Worm (Caenorhabditis elegans): ENCODE measurements around the gene R04A9.9.
A peak's percentile ranks its signal among the peaks of the same experiment; 100 is the strongest.

R04A9.9 gene

ce11 chrX:388728-389127, 1.6 kb downstream of the R04A9.9 start, which contains the start of gene ceh-93:
ceh-93 (minus strand) TSS chrX:388797.
- TF ChIP-seq ces-1 (GFP tag; optimal IDR thresholded peaks at IDR 0.05) = peak; percentile 44
- TF ChIP-seq unc-120 (tag; optimal IDR thresholded peaks at IDR 0.05; ENCODE audit: poor library complexity, severe bottlenecking) = no peak
- TF ChIP-seq drap-1 (GFP tag; optimal IDR thresholded peaks at IDR 0.05) = no peak

ce11 chrX:382692-383091, 7.7 kb downstream of the R04A9.9 start, which contains the start of gene ife-2:
ife-2 (minus strand) TSS chrX:382709.
- peak; percentile 45 for TF ChIP-seq lin-13 (tag; optimal IDR thresholded peaks at IDR 0.05)
- peak; percentile 87 for TF ChIP-seq ceh-39 (tag; optimal IDR thresholded peaks at IDR 0.05)
- no peak for TF ChIP-seq ztf-11 (tag; optimal IDR thresholded peaks at IDR 0.05)
- TF ChIP-seq nhr-28 (tag; optimal IDR thresholded peaks at IDR 0.05) = no peak
- peak; percentile 55 for TF ChIP-seq unc-120 (tag; optimal IDR thresholded peaks at IDR 0.05; ENCODE audit: poor library complexity, severe bottlenecking)
- peak; percentile 2 for TF ChIP-seq tbx-8 (GFP tag; optimal IDR thresholded peaks at IDR 0.05)
- peak; percentile 31 for TF ChIP-seq hlh-1 (tag; optimal IDR thresholded peaks at IDR 0.05)
- no peak for TF ChIP-seq M03D4.4 (tag; optimal IDR thresholded peaks at IDR 0.05)
- peak; percentile 27 for TF ChIP-seq unc-62 (GFP tag; optimal IDR thresholded peaks at IDR 0.05)
- TF ChIP-seq lsy-2 (tag; optimal IDR thresholded peaks at IDR 0.05) = peak; percentile 49
- TF ChIP-seq mep-1 (tag; optimal IDR thresholded peaks at IDR 0.05) = peak; percentile 81
- TF ChIP-seq pha-4 (tag; optimal IDR thresholded peaks at IDR 0.05) = peak; percentile 14
- no peak for TF ChIP-seq ceh-83 (GFP tag; optimal IDR thresholded peaks at IDR 0.05)
- peak; percentile 20 for TF ChIP-seq nhr-237 (tag; optimal IDR thresholded peaks at IDR 0.05)
- TF ChIP-seq ces-1 (GFP tag; optimal IDR thresholded peaks at IDR 0.05) = peak; percentile 6

DNA sequence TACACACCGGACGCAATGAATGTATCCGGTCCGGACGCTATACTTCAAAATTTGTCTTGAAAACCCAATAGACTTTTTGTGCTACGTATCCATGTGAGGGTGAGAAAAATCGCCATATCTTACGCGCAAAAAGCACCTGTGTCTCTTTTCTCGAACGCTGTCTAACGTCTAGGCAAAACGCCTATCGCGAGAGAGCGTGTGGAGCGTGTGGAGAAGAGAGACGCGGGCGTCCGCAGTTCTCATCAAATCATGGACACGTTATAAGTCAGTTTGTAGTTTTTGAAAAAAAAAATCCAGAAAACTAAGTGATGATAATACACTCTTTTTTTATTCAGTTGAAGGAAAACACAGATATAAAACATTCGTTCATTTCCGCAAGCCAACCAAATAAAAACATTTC, 9.3 kb downstream of the R04A9.9 start:
- TF ChIP-seq bed-3 (GFP tag; optimal IDR thresholded peaks at IDR 0.05) (no peak), lin-32 (GFP tag; optimal IDR thresholded peaks at IDR 0.05) (no peak), unc-120 (tag; optimal IDR thresholded peaks at IDR 0.05; ENCODE audit: poor library complexity, severe bottlenecking) (no peak), ham-2 (GFP tag; optimal IDR thresholded peaks at IDR 0.05) (no peak), nhr-2 (tag; optimal IDR thresholded peaks at IDR 0.05) (no peak), unc-39 (tag; optimal IDR thresholded peaks at IDR 0.05) (no peak), sptf-1 (tag; optimal IDR thresholded peaks at IDR 0.05) (no peak)

- TF ChIP-seq elt-1 (tag; optimal IDR thresholded peaks at IDR 0.05; ENCODE audit: borderline replicate concordance, insufficient read depth) = no peak
- no peak for TF ChIP-seq zip-8 (tag; optimal IDR thresholded peaks at IDR 0.05)
- TF ChIP-seq ztf-11 (tag; optimal IDR thresholded peaks at IDR 0.05) = no peak
- TF ChIP-seq ceh-43 (GFP tag; optimal IDR thresholded peaks at IDR 0.05) = no peak
- TF ChIP-seq unc-39 (tag; optimal IDR thresholded peaks at IDR 0.05) = no peak
- TF ChIP-seq unc-120 (tag; optimal IDR thresholded peaks at IDR 0.05; ENCODE audit: poor library complexity, severe bottlenecking) = no peak
- TF ChIP-seq mep-1 (tag; optimal IDR thresholded peaks at IDR 0.05) = no peak
- TF ChIP-seq drap-1 (GFP tag; optimal IDR thresholded peaks at IDR 0.05) = no peak
- no peak for TF ChIP-seq nhr-28 (tag; optimal IDR thresholded peaks at IDR 0.05)
- TF ChIP-seq unc-62 (GFP tag; optimal IDR thresholded peaks at IDR 0.05) = no peak
- TF ChIP-seq flh-1 (GFP tag; optimal IDR thresholded peaks at IDR 0.05) = no peak
- TF ChIP-seq ceh-83 (GFP tag; optimal IDR thresholded peaks at IDR 0.05) = no peak
- TF ChIP-seq sem-2 (GFP tag; optimal IDR thresholded peaks at IDR 0.05) = no peak
- no peak for TF ChIP-seq ham-2 (GFP tag; optimal IDR thresholded peaks at IDR 0.05)
Observed at ce11 chrX:380505-380904, 9.9 kb downstream of the R04A9.9 start, which contains the start of gene R04A9.3. R04A9.3 (minus strand) TSS chrX:380605.

- TF ChIP-seq mls-2 (tag; optimal IDR thresholded peaks at IDR 0.05) (no peak), elt-3 (tag; optimal IDR thresholded peaks at IDR 0.05) (no peak), hlh-1 (tag; optimal IDR thresholded peaks at IDR 0.05) (peak; percentile 48), elt-1 (tag; optimal IDR thresholded peaks at IDR 0.05; ENCODE audit: borderline replicate concordance, insufficient read depth) (peak; percentile 36), ceh-39 (tag; optimal IDR thresholded peaks at IDR 0.05) (peak; percentile 81), lin-32 (GFP tag; optimal IDR thresholded peaks at IDR 0.05) (no peak), blmp-1 (tag; optimal IDR thresholded peaks at IDR 0.05) (no peak), lin-13 (tag; optimal IDR thresholded peaks at IDR 0.05) (no peak), tbx-8 (GFP tag; optimal IDR thresholded peaks at IDR 0.05) (no peak), nhr-12 (tag; optimal IDR thresholded peaks at IDR 0.05) (no peak), nhr-28 (tag; optimal IDR thresholded peaks at IDR 0.05) (no peak), drap-1 (GFP tag; optimal IDR thresholded peaks at IDR 0.05) (no peak), unc-39 (tag; optimal IDR thresholded peaks at IDR 0.05) (no peak), lsy-2 (tag; optimal IDR thresholded peaks at IDR 0.05) (no peak), sptf-1 (tag; optimal IDR thresholded peaks at IDR 0.05) (no peak), nhr-2 (tag; optimal IDR thresholded peaks at IDR 0.05) (peak; percentile 54), snpc-4 (tag; optimal IDR thresholded peaks at IDR 0.05) (no peak), unc-62 (GFP tag; optimal IDR thresholded peaks at IDR 0.05) (no peak), unc-120 (tag; optimal IDR thresholded peaks at IDR 0.05; ENCODE audit: poor library complexity, severe bottlenecking) (no peak), nhr-237 (tag; optimal IDR thresholded peaks at IDR 0.05) (no peak), ceh-43 (GFP tag; optimal IDR thresholded peaks at IDR 0.05) (no peak), flh-1 (GFP tag; optimal IDR thresholded peaks at IDR 0.05) (no peak), zip-8 (tag; optimal IDR thresholded peaks at IDR 0.05) (peak; percentile 61)
Observed at ce11 chrX:371761-372285, 18.5 kb downstream of the R04A9.9 start, which contains the start of gene nrde-3. nrde-3 (plus strand) TSS chrX:372235.
